Worm (Caenorhabditis elegans): Measurements from ENCODE around the gene trpa-1.

The trpa-1 gene

ce11 chrIV:11923074-11923473 is 58.7 kb downstream of the trpa-1 start, which contains the start of gene srlf-31:
TSS of gene srlf-31 (minus strand) at chrIV:11923174.
- no peak for TF ChIP-seq dve-1 (tag; optimal IDR thresholded peaks at IDR 0.05; ENCODE audit: insufficient read depth)
- no peak for TF ChIP-seq nhr-237 (tag; optimal IDR thresholded peaks at IDR 0.05)
- no peak for TF ChIP-seq mdt-29 (GFP tag; IDR thresholded peaks at IDR 0.05)
- no peak for TF ChIP-seq zfp-3 (GFP tag; conservative IDR thresholded peaks at IDR 0.05)
- TF ChIP-seq ceh-32 (tag; optimal IDR thresholded peaks at IDR 0.05; ENCODE audit: poor library complexity), result no peak
- no peak for TF ChIP-seq ztf-11 (tag; optimal IDR thresholded peaks at IDR 0.05)
- no peak for TF ChIP-seq fkh-10 (GFP tag; optimal IDR thresholded peaks at IDR 0.05)
- TF ChIP-seq lim-7 (GFP tag; IDR thresholded peaks at IDR 0.05), result no peak
- TF ChIP-seq lir-3 (tag; optimal IDR thresholded peaks at IDR 0.05), result no peak
- no peak for TF ChIP-seq unc-39 (tag; optimal IDR thresholded peaks at IDR 0.05)
- TF ChIP-seq madf-9 (GFP tag; conservative IDR thresholded peaks at IDR 0.05), result no peak
- TF ChIP-seq snpc-1.2 (GFP tag; IDR thresholded peaks at IDR 0.05), result no peak
- TF ChIP-seq ctbp-1 (GFP tag; IDR thresholded peaks at IDR 0.05), result no peak
- TF ChIP-seq cey-2 (tag; optimal IDR thresholded peaks at IDR 0.05; ENCODE audit: borderline replicate concordance, insufficient read depth), result no peak
- TF ChIP-seq zag-1 (tag; optimal IDR thresholded peaks at IDR 0.05), result no peak
- no peak for TF ChIP-seq daf-12 (tag; optimal IDR thresholded peaks at IDR 0.05)
- no peak for TF ChIP-seq gei-8 (GFP tag; optimal IDR thresholded peaks at IDR 0.05)
- no peak for TF ChIP-seq spr-3 (GFP tag; optimal IDR thresholded peaks at IDR 0.05)
- no peak for TF ChIP-seq ceh-44 (GFP tag; IDR thresholded peaks at IDR 0.05)
- no peak for TF ChIP-seq zip-11 (GFP tag; IDR thresholded peaks at IDR 0.05)

DNA sequence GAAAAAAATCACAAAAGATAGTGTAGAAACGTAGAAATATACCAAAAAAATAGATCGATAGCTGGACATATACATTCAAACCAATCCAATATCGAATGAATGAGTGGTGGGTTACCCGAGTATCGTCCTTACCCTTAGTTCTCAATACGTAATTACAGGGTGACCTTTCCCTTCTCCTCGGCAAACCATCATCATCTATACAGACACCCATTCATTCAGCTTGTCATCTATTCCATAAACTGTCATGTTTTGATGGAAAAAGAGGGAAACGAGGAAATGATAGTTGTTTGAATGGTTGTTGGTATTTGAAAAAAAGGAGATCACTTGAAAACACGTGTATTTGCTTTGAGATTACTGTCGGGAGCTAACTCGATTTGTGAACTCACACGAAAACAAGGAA is 59.8 kb downstream of the trpa-1 start:
- peak; percentile 82 for TF ChIP-seq aha-1 (tag)
- TF ChIP-seq nhr-25 (tag; optimal IDR thresholded peaks at IDR 0.05; ENCODE audit: borderline replicate concordance, insufficient read depth), result peak; percentile 31
- TF ChIP-seq unc-62 (GFP tag; optimal IDR thresholded peaks at IDR 0.05 in 1 of 2), result peak in 1 of 2 experiments; percentile 62
- TF ChIP-seq unc-62 (tag; optimal IDR thresholded peaks at IDR 0.05), result no peak
- no peak for TF ChIP-seq snpc-1.2 (GFP tag; IDR thresholded peaks at IDR 0.05)

Measured in whole organism, L4 larva.